Worm (Caenorhabditis elegans): ENCODE data around the gene srx-87.

The srx-87 gene

DNA sequence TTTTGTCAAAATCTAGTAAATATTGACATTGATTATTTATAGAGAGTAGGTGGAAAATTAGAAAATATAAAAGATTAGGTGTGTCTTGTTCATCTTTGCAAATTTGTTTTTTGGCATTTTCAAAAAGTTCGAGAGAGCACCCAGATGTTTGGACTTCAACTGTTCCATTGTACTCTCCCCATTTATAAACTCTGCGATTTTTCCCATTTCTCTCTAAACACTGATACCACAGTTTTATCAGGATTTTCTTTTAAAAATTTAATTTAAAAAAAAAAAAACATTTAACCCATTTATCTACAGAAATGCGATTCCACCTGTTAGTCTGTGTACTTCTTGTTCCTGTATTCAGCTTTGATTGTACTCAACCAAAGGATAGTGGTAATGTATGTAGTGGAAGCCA is 48.3 kb downstream of the srx-87 start, which contains the start of gene tag-290:
TSS of gene tag-290 (plus strand) at position 301 of the 400 bp plus-strand sequence.
- TF ChIP-seq tbx-8 (GFP tag; optimal IDR thresholded peaks at IDR 0.05) (no peak), unc-120 (tag; optimal IDR thresholded peaks at IDR 0.05; ENCODE audit: poor library complexity, severe bottlenecking) (no peak), zip-8 (tag; optimal IDR thresholded peaks at IDR 0.05) (no peak), ham-2 (GFP tag; optimal IDR thresholded peaks at IDR 0.05) (no peak), hlh-1 (tag; optimal IDR thresholded peaks at IDR 0.05) (no peak), unc-62 (GFP tag; optimal IDR thresholded peaks at IDR 0.05) (no peak), lin-32 (GFP tag; optimal IDR thresholded peaks at IDR 0.05) (no peak), ces-1 (GFP tag; optimal IDR thresholded peaks at IDR 0.05) (no peak), nhr-2 (tag; optimal IDR thresholded peaks at IDR 0.05) (no peak), lsy-2 (tag; optimal IDR thresholded peaks at IDR 0.05) (no peak), M03D4.4 (tag; optimal IDR thresholded peaks at IDR 0.05) (no peak), ceh-43 (GFP tag; optimal IDR thresholded peaks at IDR 0.05) (no peak)

DNA sequence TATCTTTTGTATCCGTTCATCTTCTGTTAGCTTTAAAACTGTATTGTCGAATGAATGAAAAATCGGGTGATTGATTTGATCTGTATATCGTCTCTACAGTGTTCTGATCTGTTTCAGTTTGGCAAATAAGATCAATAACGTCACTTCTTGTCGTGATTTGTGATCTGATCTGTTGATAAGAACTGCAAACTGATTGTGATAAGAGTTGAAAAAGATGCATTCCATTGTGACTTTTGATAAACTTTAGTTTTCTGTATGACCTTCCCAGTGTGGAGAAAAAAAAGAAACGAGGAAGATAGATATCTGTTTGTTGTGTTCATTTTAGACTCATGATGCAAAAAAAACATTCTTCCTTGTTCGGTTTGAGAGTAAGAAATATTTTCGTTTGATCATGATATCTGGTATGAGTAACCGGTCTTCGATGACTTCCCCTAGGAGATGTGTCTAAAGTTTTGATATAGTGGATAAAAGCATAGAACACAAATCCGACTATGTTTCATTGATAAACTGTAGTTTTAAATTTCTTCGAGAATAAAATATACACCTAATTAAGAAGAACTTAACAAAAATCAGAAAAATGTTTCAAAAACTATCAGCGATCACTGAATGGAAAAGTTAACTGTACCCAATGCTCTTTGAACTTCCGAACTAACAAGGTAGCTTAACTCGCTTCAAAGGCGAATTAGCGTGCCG is 50.3 kb downstream of the srx-87 start:
- TF ChIP-seq elt-1 (tag; optimal IDR thresholded peaks at IDR 0.05; ENCODE audit: borderline replicate concordance, insufficient read depth), result peak; percentile 67
- no peak for TF ChIP-seq tbx-8 (GFP tag; optimal IDR thresholded peaks at IDR 0.05)

DNA sequence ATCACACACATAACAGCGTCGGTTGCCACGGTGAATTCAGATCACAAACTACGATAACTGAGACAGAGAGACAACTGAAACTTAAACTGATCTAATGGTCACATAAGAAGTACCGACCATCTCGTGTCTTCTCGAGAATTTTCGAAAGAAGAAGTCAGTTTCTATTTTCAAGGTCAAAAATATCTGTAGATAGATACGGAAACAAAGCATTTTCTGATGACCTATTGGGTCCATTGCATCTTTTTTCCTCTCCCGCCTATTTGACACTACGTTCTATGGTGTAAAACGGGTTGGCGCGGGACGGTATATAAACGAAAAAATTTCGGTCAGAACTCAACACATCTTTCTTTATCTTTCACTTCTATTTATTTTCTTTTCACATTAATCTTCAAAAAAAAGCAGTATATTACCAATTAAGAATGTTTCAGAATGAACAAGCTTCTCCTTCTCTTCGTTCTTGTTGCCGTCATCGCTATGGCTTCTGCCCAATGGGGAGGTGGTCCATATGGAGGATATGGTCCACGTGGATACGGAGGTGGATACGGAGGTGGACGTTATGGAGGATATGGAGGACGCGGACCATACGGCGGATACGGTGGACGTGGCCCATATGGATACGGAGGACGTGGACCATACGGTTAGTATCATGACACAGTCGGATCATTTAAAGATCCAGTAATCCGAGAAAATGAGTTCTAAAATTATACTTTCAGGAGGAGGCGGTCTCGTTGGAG is 51.4 kb downstream of the srx-87 start, which contains the start of gene nlp-24:
TSS of gene nlp-24 (plus strand) at position 429 of the 734 bp plus-strand sequence.
- no peak for TF ChIP-seq tbx-8 (GFP tag; optimal IDR thresholded peaks at IDR 0.05)
- TF ChIP-seq cnd-1 (tag; optimal IDR thresholded peaks at IDR 0.05), result no peak
- no peak for TF ChIP-seq pha-4 (tag; optimal IDR thresholded peaks at IDR 0.05)
- TF ChIP-seq elt-3 (tag; optimal IDR thresholded peaks at IDR 0.05), result no peak
- TF ChIP-seq elt-1 (tag; optimal IDR thresholded peaks at IDR 0.05; ENCODE audit: borderline replicate concordance, insufficient read depth), result no peak
- no peak for TF ChIP-seq unc-39 (tag; optimal IDR thresholded peaks at IDR 0.05)
- no peak for TF ChIP-seq ceh-43 (GFP tag; optimal IDR thresholded peaks at IDR 0.05)
- no peak for TF ChIP-seq bed-3 (GFP tag; optimal IDR thresholded peaks at IDR 0.05)
- TF ChIP-seq mab-5 (tag; optimal IDR thresholded peaks at IDR 0.05), result no peak
- TF ChIP-seq unc-62 (GFP tag; optimal IDR thresholded peaks at IDR 0.05), result no peak
- TF ChIP-seq drap-1 (GFP tag; optimal IDR thresholded peaks at IDR 0.05), result no peak
- TF ChIP-seq nhr-76 (tag; optimal IDR thresholded peaks at IDR 0.05), result no peak
- TF ChIP-seq hlh-1 (tag; optimal IDR thresholded peaks at IDR 0.05), result no peak
- TF ChIP-seq mep-1 (tag; optimal IDR thresholded peaks at IDR 0.05), result no peak
- TF ChIP-seq ceh-39 (tag; optimal IDR thresholded peaks at IDR 0.05), result no peak
- TF ChIP-seq nhr-12 (tag; optimal IDR thresholded peaks at IDR 0.05), result no peak
- TF ChIP-seq snpc-4 (tag; optimal IDR thresholded peaks at IDR 0.05), result no peak
